Fruit fly (Drosophila melanogaster) whole organism: ENCODE results near the gene sit.

Experiments used
- CG8478 ChIP-seq: fragments of >200 bp; optimal IDR thresholded peaks from 2 replicates; lab custom pipeline; 2018; ENCODE audit warnings: inconsistent platforms
- Dll ChIP-seq: fragments of >200 bp; optimal IDR thresholded peaks from 2 replicates; lab custom pipeline; 2017
- EcR ChIP-seq, 2 experiments: fragments of >200 bp; optimal IDR thresholded peaks; 2 replicates each; lab custom pipeline; 2017; ENCODE audit warnings: missing biosample characterization in 2 of 2, missing genetic modification characterization in 2 of 2, missing genetic modification reagents in 2 of 2
- pan ChIP-seq: fragments of >200 bp; optimal IDR thresholded peaks from 2 replicates; lab custom pipeline; 2017
- psq ChIP-seq: fragments of >200 bp; optimal IDR thresholded peaks from 2 replicates; lab custom pipeline; 2017
- usp ChIP-seq: fragments of >200 bp; optimal IDR thresholded peaks from 2 replicates; lab custom pipeline; 2017; ENCODE audit warnings: missing biosample characterization, missing genetic modification characterization, mixed read lengths

Gene sit

DNA sequence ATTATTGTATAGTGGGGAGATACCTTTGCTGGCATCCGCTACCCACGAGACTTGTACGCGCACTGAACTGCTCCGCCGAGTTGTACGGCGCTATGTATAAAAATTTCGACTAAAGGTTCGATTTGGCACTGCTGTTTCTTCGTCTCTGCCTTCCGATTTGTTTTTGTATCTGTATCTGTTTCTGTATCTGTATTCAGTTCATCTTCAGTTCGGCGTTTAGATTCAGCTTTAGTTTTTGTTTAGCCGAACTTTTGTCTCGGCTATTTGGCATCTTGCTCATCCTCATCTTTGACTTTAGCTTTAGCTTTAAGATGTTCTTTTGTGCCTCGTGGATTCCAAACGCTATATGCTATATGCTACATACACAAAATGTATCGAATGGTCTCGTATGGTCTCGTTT, at the start of gene sit:
TSS of gene sit (minus strand) at position 71 of the 400 bp plus-strand sequence.
- no peak for TF ChIP-seq EcR (GFP tag; optimal IDR thresholded peaks at IDR 0.05; lab: Kevin White, UChicago)
- TF ChIP-seq Dll (lab: Kevin White, UChicago), result no peak
- TF ChIP-seq psq (lab: Kevin White, UChicago), result no peak
- TF ChIP-seq usp, result no peak
- no peak for TF ChIP-seq pan (lab: Kevin White, UChicago)

dm6 chr3R:22609185-22609584, 46.8 kb upstream of the sit start, which contains the start of gene CG13843:
Gene CG13843 (plus strand): TSS chr3R:22609485.
- TF ChIP-seq CG8478 (lab: Kevin White, UChicago), result no peak
- TF ChIP-seq psq (lab: Kevin White, UChicago), result no peak
- no peak for TF ChIP-seq Dll (lab: Kevin White, UChicago)
- TF ChIP-seq EcR (GFP tag; optimal IDR thresholded peaks at IDR 0.05; lab: Kevin White, UChicago), result no peak

DNA sequence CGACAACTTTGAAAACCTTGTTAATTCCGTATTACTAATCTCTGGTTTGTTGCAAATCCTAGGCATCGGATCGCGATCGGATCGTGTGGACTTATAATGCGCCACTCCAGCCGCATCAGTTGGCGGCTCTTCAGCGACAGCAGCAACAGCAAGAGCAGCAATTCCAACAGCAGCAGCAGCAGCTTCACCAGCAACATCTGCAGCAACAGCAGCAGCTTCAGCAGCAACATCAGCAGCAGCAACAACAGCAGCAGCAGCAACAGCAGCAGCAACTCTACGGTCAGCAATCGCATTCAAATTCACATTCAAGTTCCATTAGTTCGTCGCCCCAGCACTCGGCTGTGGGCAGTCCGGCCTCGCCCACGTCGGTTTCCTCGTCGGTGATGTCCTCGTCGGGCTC, 40.4 kb upstream of the sit start:
- TF ChIP-seq CG8478 (lab: Kevin White, UChicago) (no peak), pan (lab: Kevin White, UChicago) (no peak)

dm6 chr3R:22598759-22599158, 36.4 kb upstream of the sit start:
- TF ChIP-seq EcR (GFP tag; optimal IDR thresholded peaks at IDR 0.05; lab: Kevin White, UChicago), result no peak
- no peak for TF ChIP-seq psq (lab: Kevin White, UChicago)
- TF ChIP-seq CG8478 (lab: Kevin White, UChicago), result no peak
- no peak for TF ChIP-seq pan (lab: Kevin White, UChicago)
- TF ChIP-seq Dll (lab: Kevin White, UChicago), result no peak
- TF ChIP-seq usp, result no peak

dm6 chr3R:22597344-22597954, 35.1 kb upstream of the sit start:
- TF ChIP-seq usp (no peak), psq (lab: Kevin White, UChicago) (no peak), CG8478 (lab: Kevin White, UChicago) (no peak)

DNA sequence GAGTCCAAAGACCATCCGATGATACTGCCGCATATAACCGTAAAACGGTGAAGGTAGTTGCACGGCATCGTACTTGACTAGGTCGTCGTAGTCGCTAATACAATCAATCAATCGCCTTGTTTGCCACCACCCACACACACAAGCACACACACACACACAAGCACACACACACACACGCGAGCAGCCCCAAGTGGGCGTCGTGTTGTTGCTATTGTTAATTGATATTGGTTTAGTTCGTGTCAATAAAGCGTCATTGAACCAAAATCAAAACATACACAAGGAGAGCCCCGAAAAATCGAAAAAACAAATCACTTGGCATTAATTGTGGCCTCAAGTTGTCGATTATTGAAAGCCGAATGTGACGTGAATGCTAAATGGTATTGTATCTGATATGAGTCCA, 34.1 kb upstream of the sit start:
- TF ChIP-seq Dll (lab: Kevin White, UChicago), result no peak
- no peak for TF ChIP-seq psq (lab: Kevin White, UChicago)
- no peak for TF ChIP-seq EcR (GFP tag; optimal IDR thresholded peaks at IDR 0.05; lab: Kevin White, UChicago)
- no peak for TF ChIP-seq pan (lab: Kevin White, UChicago)
- TF ChIP-seq CG8478 (lab: Kevin White, UChicago), result no peak
- TF ChIP-seq usp, result no peak

- TF ChIP-seq EcR (GFP tag; optimal IDR thresholded peaks at IDR 0.05; lab: Kevin White, UChicago), result no peak
- no peak for TF ChIP-seq pan (lab: Kevin White, UChicago)
- TF ChIP-seq usp, result no peak
These were observed 33.0 kb upstream of the sit start for dm6 chr3R:22595293-22595868.

dm6 chr3R:22594257-22594656, 31.9 kb upstream of the sit start:
- TF ChIP-seq EcR (GFP tag; optimal IDR thresholded peaks at IDR 0.05; lab: Kevin White, UChicago), result no peak
- TF ChIP-seq CG8478 (lab: Kevin White, UChicago), result no peak

- peak; percentile 80 for TF ChIP-seq pan (lab: Kevin White, UChicago)
- TF ChIP-seq EcR (GFP tag; optimal IDR thresholded peaks at IDR 0.05; lab: Kevin White, UChicago), result no peak
These were observed 28.4 kb upstream of the sit start for dm6 chr3R:22590668-22591275.

dm6 chr3R:22589311-22589710, 26.9 kb upstream of the sit start:
- TF ChIP-seq EcR (GFP tag; optimal IDR thresholded peaks at IDR 0.05; lab: Kevin White, UChicago) (no peak), CG8478 (lab: Kevin White, UChicago) (no peak), psq (lab: Kevin White, UChicago) (no peak), usp (no peak), Dll (lab: Kevin White, UChicago) (no peak), pan (lab: Kevin White, UChicago) (no peak)

dm6 chr3R:22588756-22589155, 26.4 kb upstream of the sit start:
- no peak for TF ChIP-seq usp
- no peak for TF ChIP-seq EcR (GFP tag; optimal IDR thresholded peaks at IDR 0.05; lab: Kevin White, UChicago)
- no peak for TF ChIP-seq pan (lab: Kevin White, UChicago)
- no peak for TF ChIP-seq psq (lab: Kevin White, UChicago)
- no peak for TF ChIP-seq Dll (lab: Kevin White, UChicago)
- no peak for TF ChIP-seq CG8478 (lab: Kevin White, UChicago)

DNA sequence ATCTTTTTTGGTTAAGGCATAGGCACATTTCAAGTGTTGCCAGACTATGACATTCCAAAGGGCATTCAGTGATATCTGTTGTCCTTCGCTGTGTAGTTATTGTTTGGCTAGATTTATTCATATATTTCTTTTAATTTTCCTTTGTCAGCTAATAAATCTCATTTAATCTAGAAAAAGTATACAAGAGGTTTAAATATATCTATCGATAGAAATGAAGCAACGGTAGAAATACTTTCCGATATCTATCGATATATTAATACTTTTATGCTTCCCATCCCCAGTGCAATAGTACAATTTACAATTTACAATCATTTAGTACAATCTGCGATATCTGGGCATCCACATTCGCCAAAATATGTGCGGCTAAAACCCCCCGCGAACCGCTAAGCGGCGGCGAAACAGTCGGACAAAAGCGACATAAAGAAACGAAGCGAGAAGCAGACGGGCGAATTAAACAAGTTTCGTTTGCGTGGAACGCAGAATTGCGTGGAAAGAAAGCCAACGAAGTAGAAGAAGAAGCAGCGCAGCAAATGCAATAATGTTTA, 25.1 kb upstream of the sit start, which contains the start of gene Efa6:
TSS of gene Efa6 (plus strand) at position 337 of the 545 bp plus-strand sequence.
- TF ChIP-seq Dll (lab: Kevin White, UChicago) (no peak), psq (lab: Kevin White, UChicago) (no peak), usp (no peak), CG8478 (lab: Kevin White, UChicago) (no peak), pan (lab: Kevin White, UChicago) (no peak), EcR (GFP tag; optimal IDR thresholded peaks at IDR 0.05; lab: Kevin White, UChicago) (no peak)
